In the genomic region with DNA sequence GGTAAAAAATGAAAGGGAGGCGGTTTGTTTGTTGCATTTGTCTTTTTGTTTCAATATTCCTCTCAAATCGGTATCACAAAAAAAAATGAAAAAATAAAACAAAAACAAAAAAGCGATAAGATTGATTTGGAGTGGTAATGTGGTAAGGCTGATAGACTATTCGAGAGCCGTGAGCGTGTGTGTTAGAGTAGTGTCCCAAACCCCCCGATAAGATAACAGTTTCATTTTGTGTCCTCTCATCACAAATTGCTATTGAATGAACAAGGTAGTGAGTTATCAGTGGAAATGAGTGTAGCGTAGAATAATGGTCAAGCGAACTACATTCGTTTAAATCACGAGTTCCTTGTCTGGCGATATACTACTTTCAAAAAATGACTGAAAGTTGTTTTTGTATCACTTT, we compare ENCODE assay signal across 6 worm cellular contexts.
TF ChIP-seq lines count a peak whose summit lies in the region.

No protein-coding gene starts in this region.

TF ChIP-seq in whole organism, L1 larva, 84 proteins besides CTCF, POLR2A, EP300 and RAD21 (continues in another document):
- no peak for TF ChIP-seq pax-3 (tag; optimal IDR thresholded peaks at IDR 0.05; lab: Kevin White, UChicago)
- peak; percentile 38 for TF ChIP-seq nhr-90 (tag; optimal IDR thresholded peaks at IDR 0.05; lab: Kevin White, UChicago; ENCODE audit: poor library complexity)
- TF ChIP-seq pqm-1 (tag; optimal IDR thresholded peaks at IDR 0.05; lab: Kevin White, UChicago), result peak; percentile 20
- no peak for TF ChIP-seq unc-62 (GFP tag; optimal IDR thresholded peaks at IDR 0.05; lab: Kevin White, UChicago)
- TF ChIP-seq zag-1 (tag; optimal IDR thresholded peaks at IDR 0.05; lab: Kevin White, UChicago), result no peak
- no peak for TF ChIP-seq C04F5.9 (tag; optimal IDR thresholded peaks at IDR 0.05; lab: Kevin White, UChicago)
- TF ChIP-seq rnt-1 (tag; optimal IDR thresholded peaks at IDR 0.05; lab: Kevin White, UChicago), result no peak
- no peak for TF ChIP-seq snu-23 (GFP tag; optimal IDR thresholded peaks at IDR 0.05; lab: Kevin White, UChicago)
- TF ChIP-seq nhr-11 (tag; optimal IDR thresholded peaks at IDR 0.05; lab: Kevin White, UChicago), result no peak
- TF ChIP-seq nhr-71 (tag; optimal IDR thresholded peaks at IDR 0.05; lab: Kevin White, UChicago), result peak; percentile 15
- peak; percentile 95 for TF ChIP-seq elt-2 (tag; optimal IDR thresholded peaks at IDR 0.05; lab: Kevin White, UChicago)
- TF ChIP-seq nhr-20 (tag; optimal IDR thresholded peaks at IDR 0.05; lab: Kevin White, UChicago), result peak; percentile 41
- no peak for TF ChIP-seq skn-1 (tag; optimal IDR thresholded peaks at IDR 0.05; lab: Kevin White, UChicago)
- TF ChIP-seq tlp-1 (tag; optimal IDR thresholded peaks at IDR 0.05; lab: Kevin White, UChicago), result peak; percentile 15
- TF ChIP-seq unc-86 (tag; optimal IDR thresholded peaks at IDR 0.05; lab: Kevin White, UChicago), result no peak

TF ChIP-seq in whole organism, L2 larva, 48 proteins besides CTCF, POLR2A, EP300 and RAD21:
- TF ChIP-seq gmeb-1 (tag; optimal IDR thresholded peaks at IDR 0.05; lab: Kevin White, UChicago) (peak; percentile 22), ceh-82 (tag; optimal IDR thresholded peaks at IDR 0.05; lab: Kevin White, UChicago) (no peak), fos-1 (tag; optimal IDR thresholded peaks at IDR 0.05; lab: Kevin White, UChicago) (peak; percentile 90), sma-9 (GFP tag; optimal IDR thresholded peaks at IDR 0.05; lab: Kevin White, UChicago) (peak; percentile 65), sma-9 (tag; optimal IDR thresholded peaks at IDR 0.05; lab: Kevin White, UChicago) (no peak), crh-2 (tag; optimal IDR thresholded peaks at IDR 0.05; lab: Kevin White, UChicago) (peak; percentile 54), nhr-21 (tag; optimal IDR thresholded peaks at IDR 0.05; lab: Kevin White, UChicago) (no peak), lsy-2 (tag; optimal IDR thresholded peaks at IDR 0.05; lab: Kevin White, UChicago) (no peak), skn-1 (tag; optimal IDR thresholded peaks at IDR 0.05; lab: Kevin White, UChicago) (no peak), egl-27 (tag; optimal IDR thresholded peaks at IDR 0.05; lab: Kevin White, UChicago) (peak; percentile 24), ZK546.5 (tag; optimal IDR thresholded peaks at IDR 0.05; lab: Kevin White, UChicago) (no peak), sma-3 (GFP tag; optimal IDR thresholded peaks at IDR 0.05; lab: Kevin White, UChicago) (peak; percentile 15), nhr-10 (tag; optimal IDR thresholded peaks at IDR 0.05; lab: Kevin White, UChicago) (no peak)

TF ChIP-seq in whole organism, L3 larva, 47 proteins besides CTCF, POLR2A, EP300 and RAD21:
- TF ChIP-seq pha-4 (tag; optimal IDR thresholded peaks at IDR 0.05; lab: Kevin White, UChicago) (peak; percentile 30), elt-3 (tag; optimal IDR thresholded peaks at IDR 0.05; lab: Kevin White, UChicago) (no peak), pqm-1 (tag; optimal IDR thresholded peaks at IDR 0.05; lab: Kevin White, UChicago) (peak; percentile 99), elt-2 (tag; optimal IDR thresholded peaks at IDR 0.05; lab: Kevin White, UChicago) (peak; percentile 99), egl-27 (tag; optimal IDR thresholded peaks at IDR 0.05; lab: Kevin White, UChicago) (peak; percentile 16), zag-1 (tag; optimal IDR thresholded peaks at IDR 0.05; lab: Kevin White, UChicago) (no peak)

TF ChIP-seq in whole organism, L4 larva, 104 proteins besides CTCF, POLR2A, EP300 and RAD21 (continues in another document):
- TF ChIP-seq hlh-30 (tag; optimal IDR thresholded peaks at IDR 0.05; lab: Kevin White, UChicago; ENCODE audit: insufficient read depth), result peak; percentile 30
- TF ChIP-seq nhr-48 (tag; optimal IDR thresholded peaks at IDR 0.05; lab: Kevin White, UChicago), result peak; percentile 20
- peak; percentile 87 for TF ChIP-seq hlh-11 (tag; optimal IDR thresholded peaks at IDR 0.05; lab: Kevin White, UChicago)
- peak; percentile 52; the same call in 1 of the 2 replicates for TF ChIP-seq lin-1 (GFP tag; IDR thresholded peaks at IDR 0.05; lab: Robert Waterston, UW)
- no peak for TF ChIP-seq ama-1 (optimal IDR thresholded peaks at IDR 0.05; lab: Kevin White, UChicago)
- no peak for TF ChIP-seq lir-3 (tag; optimal IDR thresholded peaks at IDR 0.05; lab: Kevin White, UChicago)
- peak; percentile 39 for TF ChIP-seq mes-2 (tag; optimal IDR thresholded peaks at IDR 0.05; lab: Kevin White, UChicago; ENCODE audit: poor library complexity, severe bottlenecking)
- peak; percentile 13 to 23 for TF ChIP-seq unc-62 (GFP tag; optimal IDR thresholded peaks at IDR 0.05 in 1 of 2; lab: Kevin White, UChicago)
- no peak for TF ChIP-seq unc-62 (tag; optimal IDR thresholded peaks at IDR 0.05; lab: Kevin White, UChicago)
- peak; percentile 98 for TF ChIP-seq pqm-1 (tag; optimal IDR thresholded peaks at IDR 0.05; lab: Kevin White, UChicago)
- peak in 1 of 2 experiments; percentile 29 for TF ChIP-seq daf-16 (GFP tag; optimal IDR thresholded peaks at IDR 0.05; lab: Kevin White, UChicago)
- peak; percentile 94 for TF ChIP-seq daf-16 (tag; optimal IDR thresholded peaks at IDR 0.05; lab: Kevin White, UChicago)
- peak; percentile 33 for TF ChIP-seq nhr-10 (tag; optimal IDR thresholded peaks at IDR 0.05; lab: Kevin White, UChicago)
- TF ChIP-seq mdt-29 (GFP tag; IDR thresholded peaks at IDR 0.05; lab: Robert Waterston, UW), result 0 out of 2 replicates have a peak, but pooled peaks have one; percentile 37
- peak; percentile 86 for TF ChIP-seq dmd-6 (GFP tag; IDR thresholded peaks at IDR 0.05; lab: Robert Waterston, UW)
- TF ChIP-seq nhr-102 (tag; optimal IDR thresholded peaks at IDR 0.05; lab: Kevin White, UChicago), result peak; percentile 43
- TF ChIP-seq snpc-1.2 (GFP tag; IDR thresholded peaks at IDR 0.05; lab: Robert Waterston, UW), result no peak
- TF ChIP-seq dve-1 (tag; optimal IDR thresholded peaks at IDR 0.05; lab: Kevin White, UChicago; ENCODE audit: insufficient read depth), result peak; percentile 96

TF ChIP-seq in whole organism, late embryonic, 69 proteins besides CTCF, POLR2A, EP300 and RAD21:
- peak; percentile 92 for TF ChIP-seq elt-2 (tag; optimal IDR thresholded peaks at IDR 0.05; lab: Kevin White, UChicago)
- TF ChIP-seq pqm-1 (tag; optimal IDR thresholded peaks at IDR 0.05; lab: Kevin White, UChicago), result peak; percentile 40
- no peak for TF ChIP-seq hlh-13 (GFP tag; optimal IDR thresholded peaks at IDR 0.05; lab: Kevin White, UChicago)
- no peak for TF ChIP-seq syd-9 (tag; optimal IDR thresholded peaks at IDR 0.05; lab: Kevin White, UChicago)

TF ChIP-seq in whole organism, young adult, 124 proteins besides CTCF, POLR2A, EP300 and RAD21:
- TF ChIP-seq bed-1 (GFP tag; IDR thresholded peaks at IDR 0.05; lab: Robert Waterston, UW) (no peak), nfyb-1 (GFP tag; IDR thresholded peaks at IDR 0.05; lab: Robert Waterston, UW) (peak; percentile 42; the same call in 1 of the 2 replicates), rec-8 (tag; optimal IDR thresholded peaks at IDR 0.05; lab: Kevin White, UChicago) (no peak), unc-130 (GFP tag; optimal IDR thresholded peaks at IDR 0.05; lab: Kevin White, UChicago) (no peak), snpc-1.3 (tag; optimal IDR thresholded peaks at IDR 0.05; lab: Kevin White, UChicago; ENCODE audit: insufficient read depth) (no peak), madf-3 (GFP tag; IDR thresholded peaks at IDR 0.05; lab: Robert Waterston, UW) (no peak), ztf-28 (GFP tag; IDR thresholded peaks at IDR 0.05; lab: Robert Waterston, UW) (no peak), atf-7 (tag; optimal IDR thresholded peaks at IDR 0.05; lab: Kevin White, UChicago) (peak; percentile 3), Y53G8AR.9 (GFP tag; conservative IDR thresholded peaks at IDR 0.05; lab: Robert Waterston, UW) (no peak), ztf-18 (tag; optimal IDR thresholded peaks at IDR 0.05; lab: Kevin White, UChicago) (no peak), ztf-25 (GFP tag; IDR thresholded peaks at IDR 0.05; lab: Robert Waterston, UW) (no peak), dpff-1 (tag; optimal IDR thresholded peaks at IDR 0.05; lab: Kevin White, UChicago) (no peak), let-607 (tag; optimal IDR thresholded peaks at IDR 0.05; lab: Kevin White, UChicago) (peak in 1 of 2 experiments; percentile 9), lin-54 (GFP tag; optimal IDR thresholded peaks at IDR 0.05; lab: Kevin White, UChicago) (no peak), nhr-80 (tag; optimal IDR thresholded peaks at IDR 0.05; lab: Kevin White, UChicago) (peak; percentile 93), mes-4 (tag; optimal IDR thresholded peaks at IDR 0.05; lab: Kevin White, UChicago) (no peak), egl-44 (GFP tag; IDR thresholded peaks at IDR 0.05; lab: Robert Waterston, UW) (no peak), ets-4 (GFP tag; optimal IDR thresholded peaks at IDR 0.05; lab: Kevin White, UChicago) (no peak), pha-4 (tag; optimal IDR thresholded peaks at IDR 0.05; lab: Kevin White, UChicago) (peak; percentile 2), F10E7.11 (tag; optimal IDR thresholded peaks at IDR 0.05; lab: Kevin White, UChicago) (no peak), ztf-22 (GFP tag; optimal IDR thresholded peaks at IDR 0.05; lab: Kevin White, UChicago) (peak; percentile 38), lir-1 (GFP tag; conservative IDR thresholded peaks at IDR 0.05; lab: Robert Waterston, UW) (no peak), aptf-3 (GFP tag; IDR thresholded peaks at IDR 0.05; lab: Robert Waterston, UW) (no peak), Y95B8A.8 (GFP tag; IDR thresholded peaks at IDR 0.05; lab: Robert Waterston, UW) (no peak), sdz-38 (tag; optimal IDR thresholded peaks at IDR 0.05; lab: Kevin White, UChicago) (no peak), nhr-90 (tag; optimal IDR thresholded peaks at IDR 0.05; lab: Kevin White, UChicago) (peak; percentile 16), lin-40 (tag; optimal IDR thresholded peaks at IDR 0.05; lab: Kevin White, UChicago) (no peak), hlh-26 (GFP tag; conservative IDR thresholded peaks at IDR 0.05; lab: Robert Waterston, UW) (no peak), F23B12.7 (tag; optimal IDR thresholded peaks at IDR 0.05; lab: Kevin White, UChicago; ENCODE audit: insufficient read depth) (no peak), attf-3 (GFP tag; conservative IDR thresholded peaks at IDR 0.05; lab: Robert Waterston, UW) (no peak), T07F8.4 (tag; optimal IDR thresholded peaks at IDR 0.05; lab: Kevin White, UChicago) (no peak), ceh-100 (GFP tag; IDR thresholded peaks at IDR 0.05; lab: Robert Waterston, UW) (no peak), hmg-1.2 (GFP tag; IDR thresholded peaks at IDR 0.05; lab: Robert Waterston, UW) (no peak), dox-1 (GFP tag; IDR thresholded peaks at IDR 0.05; lab: Robert Waterston, UW) (no peak), lsy-27 (tag; optimal IDR thresholded peaks at IDR 0.05; lab: Kevin White, UChicago; ENCODE audit: borderline replicate concordance, insufficient read depth) (no peak)
